Worm (Caenorhabditis elegans): ENCODE results near the gene aakg-3.
A peak's percentile ranks its signal among the peaks of the same experiment; 100 is the strongest.

Gene aakg-3

ce11 chrX:2966252-2966651 is 10.0 kb upstream of the aakg-3 start:
- TF ChIP-seq C34B4.2 (tag; optimal IDR thresholded peaks at IDR 0.05) (no peak), lin-15B (tag; optimal IDR thresholded peaks at IDR 0.05) (no peak), elt-3 (tag; optimal IDR thresholded peaks at IDR 0.05) (no peak), pax-3 (tag; optimal IDR thresholded peaks at IDR 0.05) (no peak), dsc-1 (tag; optimal IDR thresholded peaks at IDR 0.05) (no peak), ceh-90 (tag; optimal IDR thresholded peaks at IDR 0.05) (no peak), nhr-19 (GFP tag; conservative IDR thresholded peaks at IDR 0.05) (no peak), nhr-47 (tag; optimal IDR thresholded peaks at IDR 0.05) (no peak), zip-4 (GFP tag; optimal IDR thresholded peaks at IDR 0.05) (no peak), nhr-76 (tag; optimal IDR thresholded peaks at IDR 0.05) (no peak), unc-30 (tag; optimal IDR thresholded peaks at IDR 0.05) (no peak)

- TF ChIP-seq nhr-77 (tag; optimal IDR thresholded peaks at IDR 0.05): no peak
- no peak for TF ChIP-seq nhr-85 (tag)
- TF ChIP-seq nhr-19 (GFP tag; conservative IDR thresholded peaks at IDR 0.05): no peak
- TF ChIP-seq hlh-4 (tag; optimal IDR thresholded peaks at IDR 0.05): no peak
- TF ChIP-seq unc-98 (GFP tag; IDR thresholded peaks at IDR 0.05): no peak
- no peak for TF ChIP-seq pax-3 (tag; optimal IDR thresholded peaks at IDR 0.05)
- TF ChIP-seq sox-4 (tag; optimal IDR thresholded peaks at IDR 0.05): no peak
These were observed 6.7 kb upstream of the aakg-3 start for ce11 chrX:2969447-2969989.

- no peak for TF ChIP-seq ztf-11 (tag; optimal IDR thresholded peaks at IDR 0.05)
- no peak for TF ChIP-seq hlh-17 (GFP tag; optimal IDR thresholded peaks at IDR 0.05; ENCODE audit: borderline replicate concordance)
- no peak for TF ChIP-seq lsy-2 (tag; optimal IDR thresholded peaks at IDR 0.05)
- TF ChIP-seq nhr-71 (tag; optimal IDR thresholded peaks at IDR 0.05): peak; percentile 16
- no peak for TF ChIP-seq zip-4 (GFP tag; optimal IDR thresholded peaks at IDR 0.05)
- TF ChIP-seq pag-3 (tag; optimal IDR thresholded peaks at IDR 0.05; ENCODE audit: borderline replicate concordance, insufficient read depth): no peak
- no peak for TF ChIP-seq fkh-8 (tag; optimal IDR thresholded peaks at IDR 0.05)
- no peak for TF ChIP-seq mdl-1 (tag; optimal IDR thresholded peaks at IDR 0.05)
- TF ChIP-seq nhr-28 (tag; optimal IDR thresholded peaks at IDR 0.05): no peak
- no peak for TF ChIP-seq aly-2 (tag; optimal IDR thresholded peaks at IDR 0.05)
- no peak for TF ChIP-seq F16B12.6 (tag; optimal IDR thresholded peaks at IDR 0.05)
- TF ChIP-seq lin-35 (GFP tag; optimal IDR thresholded peaks at IDR 0.05): peak in 1 of 2 experiments; percentile 43
- no peak for TF ChIP-seq pax-3 (tag; optimal IDR thresholded peaks at IDR 0.05)
- no peak for TF ChIP-seq sox-4 (tag; optimal IDR thresholded peaks at IDR 0.05)
These were observed 6.0 kb upstream of the aakg-3 start for ce11 chrX:2970212-2970611.

DNA sequence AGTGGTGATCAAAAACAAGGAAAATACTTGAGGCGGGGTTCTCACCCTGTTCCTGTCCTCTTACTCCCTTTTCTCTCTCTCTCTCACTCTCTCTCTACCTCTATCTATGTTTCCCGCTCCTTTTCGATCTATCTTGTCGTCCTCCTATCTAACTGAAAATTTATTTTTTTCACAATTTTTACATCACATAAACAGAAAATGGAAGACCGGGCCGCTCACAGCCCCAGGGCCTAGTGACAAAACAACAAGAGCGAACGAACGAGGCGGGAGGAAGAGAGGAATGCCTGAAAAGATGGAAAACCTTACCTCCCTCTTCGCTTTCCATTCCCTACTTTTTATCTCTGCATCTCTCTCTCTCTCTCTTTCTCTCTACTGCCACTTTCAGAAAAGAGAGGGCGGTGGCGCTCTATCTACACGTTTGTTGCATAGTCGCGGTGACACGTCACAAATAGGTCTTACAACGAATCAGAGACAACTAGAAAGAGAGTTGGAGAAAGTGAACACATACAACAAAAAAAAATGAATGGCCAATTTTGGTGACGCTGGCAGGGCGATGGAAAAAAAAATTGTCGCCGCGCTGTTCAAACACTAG is 5.3 kb upstream of the aakg-3 start:
- TF ChIP-seq efl-1 (optimal IDR thresholded peaks at IDR 0.05) (no peak), efl-1 (GFP tag; optimal IDR thresholded peaks at IDR 0.05 in 1 of 2) (peak in 1 of 2 experiments; percentile 52), isw-1 (GFP tag; IDR thresholded peaks at IDR 0.05) (no peak)

- peak; percentile 65 for TF ChIP-seq mep-1 (tag; optimal IDR thresholded peaks at IDR 0.05)
- no peak for TF ChIP-seq irx-1 (tag; optimal IDR thresholded peaks at IDR 0.05)
- peak; percentile 25 for TF ChIP-seq elt-2 (tag; optimal IDR thresholded peaks at IDR 0.05)
- no peak for TF ChIP-seq sptf-1 (tag; optimal IDR thresholded peaks at IDR 0.05)
- TF ChIP-seq ces-1 (GFP tag; optimal IDR thresholded peaks at IDR 0.05): no peak
- peak; percentile 76 for TF ChIP-seq fkh-10 (GFP tag; optimal IDR thresholded peaks at IDR 0.05)
- TF ChIP-seq lin-14 (GFP tag; optimal IDR thresholded peaks at IDR 0.05): peak; percentile 92
- peak; percentile 46 for TF ChIP-seq C16A3.4 (tag; optimal IDR thresholded peaks at IDR 0.05)
- TF ChIP-seq zag-1 (tag; optimal IDR thresholded peaks at IDR 0.05): no peak
- no peak for TF ChIP-seq nhr-84 (tag; optimal IDR thresholded peaks at IDR 0.05)
- TF ChIP-seq egl-27 (tag; optimal IDR thresholded peaks at IDR 0.05): no peak
- no peak for TF ChIP-seq lin-39 (tag; optimal IDR thresholded peaks at IDR 0.05)
- no peak for TF ChIP-seq nhr-90 (tag; optimal IDR thresholded peaks at IDR 0.05; ENCODE audit: poor library complexity)
- no peak for TF ChIP-seq hlh-17 (GFP tag; optimal IDR thresholded peaks at IDR 0.05; ENCODE audit: borderline replicate concordance)
- no peak for TF ChIP-seq ceh-8 (GFP tag; optimal IDR thresholded peaks at IDR 0.05)
- TF ChIP-seq hlh-4 (tag; optimal IDR thresholded peaks at IDR 0.05): no peak
- TF ChIP-seq tbx-2 (tag; optimal IDR thresholded peaks at IDR 0.05): peak; percentile 49
- TF ChIP-seq snu-23 (GFP tag; optimal IDR thresholded peaks at IDR 0.05): peak; percentile 79
These were observed 4.7 kb upstream of the aakg-3 start for ce11 chrX:2971542-2971988.

Measured in whole organism, L1 larva.